Fruit fly (Drosophila melanogaster): Measurements from ENCODE around the gene Fum4.

Fum4 gene

dm6 chr2L:10220501-10221386 is 29.4 kb upstream of the Fum4 start, which contains the start of the genes Npc1a and Prosalpha6 (continued):
- TF ChIP-seq HmgD (GFP tag; optimal IDR thresholded peaks at IDR 0.05) (no peak), crol (GFP tag; IDR thresholded peaks at IDR 0.05) (no peak), CG31441 (GFP tag; IDR thresholded peaks at IDR 0.05) (no peak), CG8924 (tag; optimal IDR thresholded peaks at IDR 0.05) (peak; percentile 47), CG17829 (tag; optimal IDR thresholded peaks at IDR 0.05) (peak; percentile 31), CG3838 (GFP tag; optimal IDR thresholded peaks at IDR 0.05) (no peak), CG11560 (tag; IDR thresholded peaks at IDR 0.05) (peak; percentile 91; the same call in 2 of the 3 replicates), CG14710 (tag; optimal IDR thresholded peaks at IDR 0.05) (peak; percentile 70), CG11085 (GFP tag; IDR thresholded peaks at IDR 0.05) (no peak), Poxn (GFP tag; IDR thresholded peaks at IDR 0.05) (no peak), CG7786 (GFP tag; optimal IDR thresholded peaks at IDR 0.05) (no peak), CG11696 (GFP tag; IDR thresholded peaks at IDR 0.05) (no peak), Dp (GFP tag; optimal IDR thresholded peaks at IDR 0.05) (peak; percentile 23), CG15269 (tag; optimal IDR thresholded peaks at IDR 0.05) (no peak), CG34376 (GFP tag; optimal IDR thresholded peaks at IDR 0.05) (peak; percentile 36), CG3163 (GFP tag; optimal IDR thresholded peaks at IDR 0.05) (no peak), Elba2 (GFP tag; optimal IDR thresholded peaks at IDR 0.05) (no peak), Adf1 (GFP tag; IDR thresholded peaks at IDR 0.05) (no peak), CG7963 (GFP tag; IDR thresholded peaks at IDR 0.05; ENCODE audit: partially characterized antibody) (0 out of 3 replicates have a peak, but pooled peaks have one; percentile 56), Fer1 (GFP tag; optimal IDR thresholded peaks at IDR 0.05) (peak; percentile 5), CG7271 (tag; optimal IDR thresholded peaks at IDR 0.05) (no peak), CG6654 (GFP tag; optimal IDR thresholded peaks at IDR 0.05) (no peak), CG18764 (GFP tag; optimal IDR thresholded peaks at IDR 0.05) (no peak), otp (GFP tag; IDR thresholded peaks at IDR 0.05) (no peak), CG30403 (GFP tag; optimal IDR thresholded peaks at IDR 0.05) (peak; percentile 37), kni (GFP tag; optimal IDR thresholded peaks at IDR 0.05) (no peak), tin (GFP tag; optimal IDR thresholded peaks at IDR 0.05) (no peak), CG9437 (GFP tag; optimal IDR thresholded peaks at IDR 0.05) (peak; percentile 72)

- TF ChIP-seq CG4404 (GFP tag; IDR thresholded peaks at IDR 0.05) = no peak
- TF ChIP-seq eve (GFP tag; optimal IDR thresholded peaks at IDR 0.05) = peak in 1 of 2 experiments; percentile 75
- TF ChIP-seq nom (GFP tag; optimal IDR thresholded peaks at IDR 0.05) = no peak
- TF ChIP-seq sens (GFP tag) = peak; percentile 40
- peak; percentile 36 for TF ChIP-seq scrt (GFP tag; optimal IDR thresholded peaks at IDR 0.05)
- TF ChIP-seq Pdp1 (GFP tag; optimal IDR thresholded peaks at IDR 0.05) = peak in 1 of 2 experiments; percentile 96
- TF ChIP-seq sob (GFP tag; IDR thresholded peaks at IDR 0.05) = no peak
- TF ChIP-seq CG14050 (GFP tag; IDR thresholded peaks at IDR 0.05) = no peak
- TF ChIP-seq pnt (GFP tag; optimal IDR thresholded peaks at IDR 0.05) = no peak
- TF ChIP-seq E2f2 (GFP tag; IDR thresholded peaks at IDR 0.05) = no peak
- no peak for TF ChIP-seq CG18599 (GFP tag; optimal IDR thresholded peaks at IDR 0.05)
- TF ChIP-seq Vsx1 (GFP tag; optimal IDR thresholded peaks at IDR 0.05) = no peak
- TF ChIP-seq HLH3B (GFP tag; IDR thresholded peaks at IDR 0.05) = 0 out of 2 replicates have a peak, but pooled peaks have one; percentile 8
- no peak for TF ChIP-seq slou (GFP tag; optimal IDR thresholded peaks at IDR 0.05)
- 0 out of 3 replicates have a peak, but pooled peaks have one; percentile 32 for TF ChIP-seq CG2199 (GFP tag; IDR thresholded peaks at IDR 0.05)
- no peak for TF ChIP-seq Aef1 (GFP tag; IDR thresholded peaks at IDR 0.05)
- TF ChIP-seq Hr39 (optimal IDR thresholded peaks at IDR 0.05) = no peak
- no peak for TF ChIP-seq unc-4 (GFP tag; IDR thresholded peaks at IDR 0.05; ENCODE audit: partially characterized antibody)
- TF ChIP-seq eyg (GFP tag; optimal IDR thresholded peaks at IDR 0.05) = no peak
- TF ChIP-seq salm (tag; optimal IDR thresholded peaks at IDR 0.05) = no peak
- TF ChIP-seq CG12769 (tag; optimal IDR thresholded peaks at IDR 0.05) = no peak
- no peak for TF ChIP-seq bab2 (GFP tag; optimal IDR thresholded peaks at IDR 0.05)
- TF ChIP-seq ham (GFP tag; IDR thresholded peaks at IDR 0.05) = no peak
Observed at dm6 chr2L:10220010-10220409, 28.7 kb upstream of the Fum4 start.

Data from whole organism, embryonic.